Worm (Caenorhabditis elegans): ENCODE data around the gene fipr-16.

DNA sequence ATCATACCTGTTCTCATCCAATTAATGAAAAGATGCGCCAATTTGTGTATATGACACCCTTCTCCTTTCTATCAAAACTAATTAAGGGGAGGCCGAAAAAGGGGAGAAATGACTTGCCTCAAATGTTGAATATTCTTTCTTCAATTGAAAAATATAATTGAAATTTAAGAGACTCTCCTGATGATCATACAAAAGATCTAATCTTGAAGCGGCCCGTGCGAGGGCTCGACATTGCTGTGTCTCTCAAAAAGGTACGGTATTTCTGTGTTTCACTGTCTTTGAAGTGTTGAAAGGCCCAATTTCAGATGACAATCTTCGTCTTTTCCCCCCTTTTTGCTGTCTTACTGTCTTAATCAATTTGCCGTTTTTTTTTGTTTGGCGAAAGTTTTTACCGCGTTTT lies 30.2 kb upstream of the fipr-16 start:
- TF ChIP-seq ZK546.5 (tag; optimal IDR thresholded peaks at IDR 0.05) (no peak), R02D3.7 (tag; optimal IDR thresholded peaks at IDR 0.05) (no peak), nhr-21 (tag; optimal IDR thresholded peaks at IDR 0.05) (no peak), snpc-4 (tag; optimal IDR thresholded peaks at IDR 0.05) (no peak), skn-1 (tag; optimal IDR thresholded peaks at IDR 0.05) (no peak), nhr-23 (tag; optimal IDR thresholded peaks at IDR 0.05) (no peak), lin-13 (GFP tag; optimal IDR thresholded peaks at IDR 0.05) (no peak), nhr-11 (tag; optimal IDR thresholded peaks at IDR 0.05) (no peak), lin-11 (tag; optimal IDR thresholded peaks at IDR 0.05) (no peak)
